Worm (Caenorhabditis elegans) whole organism, L1 larva: ENCODE measurements around the gene chk-2.

ENCODE experiments used
- C34B4.2 ChIP-seq: sonication (generic microtip); optimal IDR thresholded peaks from 2 replicates; lab custom pipeline; 2017; ENCODE audit warnings: mild to moderate bottlenecking, missing genetic modification characterization, missing compliant biosample characterization
- F16B12.6 ChIP-seq: fragments of 150-350 bp; optimal IDR thresholded peaks from 2 replicates; lab custom pipeline; 2014; ENCODE audit warnings: missing biosample characterization, missing genetic modification characterization
- aly-2 ChIP-seq: fragments of 150-350 bp; optimal IDR thresholded peaks from 2 replicates; lab custom pipeline; 2014; ENCODE audit warnings: missing biosample characterization, missing genetic modification characterization
- ama-1 ChIP-seq: fragments of 150-350 bp; optimal IDR thresholded peaks from 2 replicates; lab custom pipeline; 2014
- ceh-82 ChIP-seq, 3 experiments: fragments of 150-350 bp in 1 of 3; sonication (generic microtip) in 2 of 3; optimal IDR thresholded peaks; 2 replicates each; lab custom pipeline; 2014 to 2017; ENCODE audit warnings: missing biosample characterization in 3 of 3, missing genetic modification characterization in 3 of 3
- ceh-88 ChIP-seq: fragments of 200-800 bp; sonication (Bioruptor generic); IDR thresholded peaks from 2 replicates; pipeline ENCODE4 v1.3.6; 2022; ENCODE audit warnings: missing genetic modification characterization, missing compliant biosample characterization
- ces-1 ChIP-seq: fragments of 150-350 bp; optimal IDR thresholded peaks from 2 replicates; lab custom pipeline; 2014; ENCODE audit warnings: missing biosample characterization, missing genetic modification reagents, missing genetic modification characterization
- dpl-1 ChIP-seq, 3 experiments: fragments of 150-350 bp in 2 of 3; sonication (generic microtip) in 1 of 3; optimal IDR thresholded peaks; 2 replicates each; lab custom pipeline; 2014 to 2017; ENCODE audit warnings: missing biosample characterization in 3 of 3, missing genetic modification characterization in 3 of 3, missing genetic modification reagents in 3 of 3
- efl-1 ChIP-seq, 4 experiments: fragments of 150-350 bp; optimal IDR thresholded peaks in 3 of 4; peaks in 1 of 4; 1 replicate in 1 of 4; 2 replicates in 3 of 4; lab custom pipeline; 2014; ENCODE audit warnings: missing biosample characterization in 2 of 4, missing genetic modification characterization in 2 of 4, missing genetic modification reagents in 2 of 4
- efl-3 ChIP-seq: fragments of 200-800 bp; sonication (Bioruptor generic); optimal IDR thresholded peaks from 2 replicates; lab custom pipeline; 2018; ENCODE audit warnings: mild to moderate bottlenecking, missing genetic modification characterization, missing compliant biosample characterization
- egl-27 ChIP-seq, 2 experiments: fragments of 150-350 bp in 1 of 2; sonication (generic microtip); optimal IDR thresholded peaks; 3 replicates each; lab custom pipeline; 2017 to 2018; ENCODE audit warnings: missing biosample characterization in 2 of 2, missing genetic modification characterization in 2 of 2, missing genetic modification reagents in 2 of 2
- elt-3 ChIP-seq, 6 experiments: fragments of 150-350 bp in 1 of 6; sonication (generic microtip); optimal IDR thresholded peaks; 2 replicates each; lab custom pipeline; 2017 to 2018; ENCODE audit warnings: missing biosample characterization in 6 of 6, missing genetic modification characterization in 6 of 6, inconsistent platforms in 1 of 6
- fkh-10 ChIP-seq: sonication (generic microtip); optimal IDR thresholded peaks from 2 replicates; lab custom pipeline; 2017; ENCODE audit warnings: missing biosample characterization, missing genetic modification reagents, missing genetic modification characterization
- fkh-4 ChIP-seq: sonication (generic microtip); optimal IDR thresholded peaks from 2 replicates; lab custom pipeline; 2016; ENCODE audit warnings: missing compliant biosample characterization, missing genetic modification characterization, borderline replicate concordance
- fkh-8 ChIP-seq: sonication (generic microtip); optimal IDR thresholded peaks from 2 replicates; lab custom pipeline; 2016; ENCODE audit warnings: mild to moderate bottlenecking, missing genetic modification characterization, missing compliant biosample characterization
- fos-1 ChIP-seq: fragments of 150-350 bp; optimal IDR thresholded peaks from 2 replicates; lab custom pipeline; 2014; ENCODE audit warnings: missing biosample characterization, missing genetic modification characterization
- hlh-17 ChIP-seq: fragments of 200-800 bp; sonication (Bioruptor generic); optimal IDR thresholded peaks from 2 replicates; lab custom pipeline; 2018; ENCODE audit warnings: missing genetic modification characterization, mild to moderate bottlenecking, missing compliant biosample characterization, moderate library complexity, borderline replicate concordance
- jun-1 ChIP-seq: fragments of 150-350 bp; optimal IDR thresholded peaks from 2 replicates; lab custom pipeline; 2014; ENCODE audit warnings: missing biosample characterization, missing genetic modification reagents, missing genetic modification characterization
- lin-13 ChIP-seq: fragments of 150-350 bp; optimal IDR thresholded peaks from 2 replicates; lab custom pipeline; 2014; ENCODE audit warnings: missing biosample characterization, missing genetic modification reagents, missing genetic modification characterization
- lin-35 ChIP-seq, 2 experiments: fragments of 150-350 bp; optimal IDR thresholded peaks; 2 replicates each; lab custom pipeline; 2014; ENCODE audit warnings: missing biosample characterization in 2 of 2, missing genetic modification characterization in 2 of 2, missing genetic modification reagents in 2 of 2
- lsy-2 ChIP-seq, 2 experiments: fragments of 150-350 bp; optimal IDR thresholded peaks; 2 replicates each; lab custom pipeline; 2014; ENCODE audit warnings: missing biosample characterization in 2 of 2, missing genetic modification characterization in 2 of 2
- mdl-1 ChIP-seq, 2 experiments: fragments of 150-350 bp; optimal IDR thresholded peaks; 2 replicates each; lab custom pipeline; 2014 to 2017; ENCODE audit warnings: missing biosample characterization in 2 of 2, missing genetic modification characterization in 2 of 2, inconsistent platforms in 1 of 2
- mep-1 ChIP-seq: fragments of 150-350 bp; optimal IDR thresholded peaks from 2 replicates; lab custom pipeline; 2014; ENCODE audit warnings: missing biosample characterization, missing genetic modification characterization
- nhr-12 ChIP-seq: sonication (generic microtip); optimal IDR thresholded peaks from 2 replicates; lab custom pipeline; 2017; ENCODE audit warnings: missing biosample characterization, missing genetic modification characterization
- nhr-19 ChIP-seq: fragments of 200-800 bp; sonication (Bioruptor generic); conservative IDR thresholded peaks from 2 replicates; pipeline ENCODE4 v1.3.6; 2022; ENCODE audit warnings: missing genetic modification characterization, missing compliant biosample characterization
- nhr-20 ChIP-seq: sonication (generic microtip); optimal IDR thresholded peaks from 2 replicates; lab custom pipeline; 2016; ENCODE audit warnings: mild to moderate bottlenecking, missing genetic modification characterization, missing compliant biosample characterization
- nhr-28 ChIP-seq: fragments of 150-350 bp; optimal IDR thresholded peaks from 2 replicates; lab custom pipeline; 2014; ENCODE audit warnings: missing biosample characterization, missing genetic modification characterization
- nhr-47 ChIP-seq: sonication (generic microtip); optimal IDR thresholded peaks from 2 replicates; lab custom pipeline; 2016; ENCODE audit warnings: mild to moderate bottlenecking, missing genetic modification characterization, moderate library complexity, missing compliant biosample characterization
- nhr-76 ChIP-seq: sonication (generic microtip); optimal IDR thresholded peaks from 2 replicates; lab custom pipeline; 2017; ENCODE audit warnings: missing biosample characterization, missing genetic modification characterization
- nhr-84 ChIP-seq: sonication (generic microtip); optimal IDR thresholded peaks from 2 replicates; lab custom pipeline; 2017; ENCODE audit warnings: missing biosample characterization, missing genetic modification characterization
- nhr-85 ChIP-seq: sonication (generic microtip); peaks from one replicate; lab custom pipeline; 2016; ENCODE audit warnings: missing genetic modification characterization, inconsistent platforms, missing compliant biosample characterization
- pax-3 ChIP-seq: fragments of 200-800 bp; sonication (Bioruptor generic); optimal IDR thresholded peaks from 2 replicates; lab custom pipeline; 2018; ENCODE audit warnings: mild to moderate bottlenecking, missing genetic modification characterization, moderate library complexity, missing compliant biosample characterization
- snpc-4 ChIP-seq: fragments of 150-350 bp; optimal IDR thresholded peaks from 2 replicates; lab custom pipeline; 2014; ENCODE audit warnings: missing biosample characterization, missing genetic modification characterization
- snu-23 ChIP-seq: sonication (generic microtip); optimal IDR thresholded peaks from 2 replicates; lab custom pipeline; 2016; ENCODE audit warnings: missing genetic modification characterization, missing compliant biosample characterization
- sptf-1 ChIP-seq: fragments of 150-350 bp; optimal IDR thresholded peaks from 2 replicates; lab custom pipeline; 2014; ENCODE audit warnings: missing biosample characterization, missing genetic modification characterization
- swsn-7 ChIP-seq: sonication (generic microtip); optimal IDR thresholded peaks from 2 replicates; lab custom pipeline; 2016; ENCODE audit warnings: missing genetic modification characterization, missing compliant biosample characterization
- tbx-2 ChIP-seq: sonication (generic microtip); optimal IDR thresholded peaks from 2 replicates; lab custom pipeline; 2016; ENCODE audit warnings: missing genetic modification characterization, missing compliant biosample characterization
- tlp-1 ChIP-seq: fragments of 150-350 bp; optimal IDR thresholded peaks from 2 replicates; lab custom pipeline; 2014; ENCODE audit warnings: missing biosample characterization, missing genetic modification characterization
- unc-30 ChIP-seq: sonication (generic microtip); optimal IDR thresholded peaks from 2 replicates; lab custom pipeline; 2017; ENCODE audit warnings: missing biosample characterization, missing genetic modification characterization
- unc-98 ChIP-seq: fragments of 200-800 bp; sonication (Bioruptor generic); IDR thresholded peaks from 2 replicates; pipeline ENCODE4 v1.3.6; 2022; ENCODE audit warnings: missing genetic modification characterization, missing compliant biosample characterization
- zip-4 ChIP-seq: fragments of 200-800 bp; sonication (Bioruptor generic); optimal IDR thresholded peaks from 2 replicates; lab custom pipeline; 2018; ENCODE audit warnings: mild to moderate bottlenecking, missing genetic modification characterization, moderate library complexity, missing compliant biosample characterization
- ztf-4 ChIP-seq: fragments of 150-350 bp; optimal IDR thresholded peaks from 2 replicates; lab custom pipeline; 2014; ENCODE audit warnings: missing biosample characterization, missing genetic modification characterization

The chk-2 gene

DNA sequence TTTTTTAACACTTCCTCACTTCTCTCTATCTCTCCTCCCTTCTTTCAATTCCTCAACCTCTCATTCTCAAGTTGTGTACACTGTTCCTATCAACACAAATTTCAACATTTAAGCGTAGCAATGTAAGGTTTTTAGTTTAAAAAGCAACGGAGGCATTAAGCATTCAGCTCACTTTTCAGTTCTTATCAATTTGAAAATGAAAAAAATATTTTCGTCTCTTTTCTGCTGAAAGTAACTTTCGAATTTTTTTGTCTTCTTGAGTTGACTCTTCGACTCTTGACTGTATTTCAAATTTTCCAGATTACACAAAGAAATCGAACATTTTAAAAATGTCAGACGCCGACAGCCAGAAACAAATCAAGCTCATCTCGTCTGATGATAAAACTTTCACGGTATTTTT, 8.1 kb upstream of the chk-2 start, which contains the start of gene skr-4:
Gene skr-4 (plus strand): TSS at position 301 of the 400 bp plus-strand sequence.
- no peak for TF ChIP-seq tbx-2 (tag; lab: Kevin White, UChicago)
- no peak for TF ChIP-seq egl-27 (tag; optimal IDR thresholded peaks at IDR 0.05; lab: Kevin White, UChicago)
- TF ChIP-seq ztf-4 (tag; lab: Kevin White, UChicago), result no peak
- no peak for TF ChIP-seq pax-3 (tag; lab: Kevin White, UChicago)
- no peak for TF ChIP-seq unc-30 (tag; lab: Kevin White, UChicago)
- no peak for TF ChIP-seq nhr-76 (tag; lab: Kevin White, UChicago)
- TF ChIP-seq nhr-84 (tag; lab: Kevin White, UChicago), result no peak
- TF ChIP-seq elt-3 (tag; optimal IDR thresholded peaks at IDR 0.05; lab: Kevin White, UChicago), result no peak
- TF ChIP-seq nhr-20 (tag; lab: Kevin White, UChicago), result no peak
- no peak for TF ChIP-seq snpc-4
- no peak for TF ChIP-seq hlh-17 (GFP tag; lab: Kevin White, UChicago)
- TF ChIP-seq, all 84 proteins: peak for 0

DNA sequence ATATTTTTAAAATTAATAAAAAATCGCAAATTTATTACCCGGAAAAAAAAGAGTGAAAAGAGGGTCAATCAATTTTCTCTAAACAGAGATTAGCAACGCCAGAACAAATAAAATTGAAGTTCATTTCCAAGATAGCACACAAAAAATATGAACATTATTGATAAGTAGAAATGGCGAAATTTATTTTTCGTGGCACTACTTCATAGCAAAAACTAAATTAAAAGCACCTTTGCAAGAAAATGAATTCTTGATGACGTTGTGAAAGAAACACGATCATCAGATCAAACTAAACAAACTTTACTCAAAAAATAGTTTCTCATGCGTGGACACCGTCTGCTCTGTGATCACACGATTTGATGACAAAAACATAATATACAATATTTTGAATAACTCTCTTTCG, 6.8 kb upstream of the chk-2 start, which contains the start of gene Y60A3A.16:
Gene Y60A3A.16 (minus strand): TSS at position 101 of the 400 bp plus-strand sequence.
- TF ChIP-seq fkh-4 (tag; lab: Kevin White, UChicago) (no peak), efl-1 (optimal IDR thresholded peaks at IDR 0.05; lab: Kevin White, UChicago) (no peak), efl-1 (GFP tag; optimal IDR thresholded peaks at IDR 0.05 in 1 of 2; lab: Kevin White, UChicago) (no peak), nhr-85 (no peak), ceh-82 (tag; optimal IDR thresholded peaks at IDR 0.05; lab: Kevin White, UChicago) (no peak), nhr-76 (tag; lab: Kevin White, UChicago) (no peak), nhr-47 (tag; lab: Kevin White, UChicago) (no peak), swsn-7 (no peak), efl-3 (GFP tag; lab: Kevin White, UChicago) (no peak), ces-1 (GFP tag; lab: Kevin White, UChicago) (no peak), sptf-1 (no peak), zip-4 (GFP tag; lab: Kevin White, UChicago) (no peak), tbx-2 (tag; lab: Kevin White, UChicago) (no peak), fkh-8 (tag; lab: Kevin White, UChicago) (no peak), jun-1 (tag; lab: Kevin White, UChicago) (no peak), ztf-4 (tag; lab: Kevin White, UChicago) (no peak), nhr-28 (tag; lab: Kevin White, UChicago) (no peak), F16B12.6 (tag; lab: Kevin White, UChicago) (no peak), fos-1 (tag; lab: Kevin White, UChicago) (no peak), tlp-1 (tag; lab: Kevin White, UChicago) (no peak), lin-13 (GFP tag; lab: Kevin White, UChicago) (no peak)

DNA sequence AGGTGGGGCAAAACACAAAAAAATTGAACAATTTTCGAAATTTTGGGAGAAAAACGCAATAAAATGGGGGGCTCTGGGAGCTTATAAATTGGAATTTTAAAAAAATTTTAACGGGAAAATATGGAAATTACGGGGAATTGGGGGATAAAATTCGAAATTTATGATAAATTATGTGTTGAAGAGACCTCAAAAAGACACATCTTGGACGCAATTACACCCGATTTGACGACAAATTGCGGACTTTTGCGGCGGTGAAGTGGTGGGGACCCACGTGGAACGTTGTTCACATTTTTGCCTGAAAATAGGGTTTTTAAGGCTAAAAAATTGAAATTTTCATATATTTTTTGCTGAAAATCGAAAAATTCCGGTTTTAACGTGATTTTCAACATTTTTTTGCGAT, 7.0 kb downstream of the chk-2 start:
- TF ChIP-seq nhr-47 (tag; lab: Kevin White, UChicago) (no peak), nhr-20 (tag; lab: Kevin White, UChicago) (no peak), ceh-82 (tag; optimal IDR thresholded peaks at IDR 0.05; lab: Kevin White, UChicago) (peak in 1 of 3 experiments; percentile 8), lin-35 (GFP tag; optimal IDR thresholded peaks at IDR 0.05; lab: Kevin White, UChicago) (peak in 1 of 2 experiments; percentile 11), nhr-85 (peak; percentile 26), mdl-1 (tag; optimal IDR thresholded peaks at IDR 0.05; lab: Kevin White, UChicago) (peak in 1 of 2 experiments; percentile 22), nhr-19 (no peak), unc-98 (GFP tag; lab: Robert Waterston, UW) (no peak), nhr-12 (tag; lab: Kevin White, UChicago) (no peak), lsy-2 (tag; optimal IDR thresholded peaks at IDR 0.05; lab: Kevin White, UChicago) (peak; percentile 16 to 29), snu-23 (no peak), ama-1 (lab: Kevin White, UChicago) (no peak), fkh-10 (GFP tag; lab: Kevin White, UChicago) (no peak), ceh-88 (no peak), F16B12.6 (tag; lab: Kevin White, UChicago) (peak; percentile 86), aly-2 (tag; lab: Kevin White, UChicago) (no peak), dpl-1 (GFP tag; optimal IDR thresholded peaks at IDR 0.05; lab: Kevin White, UChicago) (peak in 1 of 3 experiments; percentile 31), mep-1 (peak; percentile 41), efl-3 (GFP tag; lab: Kevin White, UChicago) (no peak), C34B4.2 (tag; lab: Kevin White, UChicago) (no peak), efl-1 (optimal IDR thresholded peaks at IDR 0.05; lab: Kevin White, UChicago) (peak in 1 of 2 experiments; percentile 25), efl-1 (GFP tag; optimal IDR thresholded peaks at IDR 0.05 in 1 of 2; lab: Kevin White, UChicago) (peak; percentile 38 to 88)
